Fruit fly (Drosophila melanogaster) whole organism, embryonic: ENCODE measurements around the gene Fgop2.

Source experiments
- ATbp ChIP-seq: fragments of 200-800 bp; sonication (Bioruptor generic); optimal IDR thresholded peaks from 2 replicates; lab custom pipeline; 2017; ENCODE audit warnings: missing biosample characterization, mild to moderate bottlenecking, missing genetic modification characterization, missing genetic modification reagents
- Asciz ChIP-seq: fragments of 200-800 bp; sonication (Bioruptor generic); optimal IDR thresholded peaks from 2 replicates; lab custom pipeline; 2017; ENCODE audit warnings: missing biosample characterization, mild to moderate bottlenecking, missing genetic modification characterization, missing genetic modification reagents
- Awh ChIP-seq: fragments of 200-800 bp; sonication (Bioruptor generic); IDR thresholded peaks from 2 replicates; pipeline ENCODE4, ENCODE4 v1.3.6; 2022; ENCODE audit warnings: missing biosample characterization, missing genetic modification characterization
- B-H2 ChIP-seq: fragments of 200-800 bp; sonication (Bioruptor generic); optimal IDR thresholded peaks from 2 replicates; lab custom pipeline; 2018; ENCODE audit warnings: missing biosample characterization, mild to moderate bottlenecking, missing genetic modification characterization
- CG10147 ChIP-seq: fragments of 200-800 bp; sonication (Bioruptor generic); optimal IDR thresholded peaks from 2 replicates; lab custom pipeline; 2019; ENCODE audit warnings: missing biosample characterization, mild to moderate bottlenecking, missing genetic modification characterization, moderate library complexity
- CG10209 ChIP-seq: fragments of 200-800 bp; sonication (Bioruptor generic); optimal IDR thresholded peaks from 3 replicates; lab custom pipeline; 2017; ENCODE audit warnings: missing biosample characterization, mild to moderate bottlenecking, missing genetic modification characterization, missing genetic modification reagents
- CG10267 ChIP-seq: fragments of 200-800 bp; sonication (Bioruptor generic); optimal IDR thresholded peaks from 2 replicates; lab custom pipeline; 2018; ENCODE audit warnings: missing biosample characterization, mild to moderate bottlenecking, missing genetic modification characterization, moderate library complexity
- CG12104 ChIP-seq: fragments of 200-800 bp; sonication (Bioruptor generic); optimal IDR thresholded peaks from 3 replicates; lab custom pipeline; 2016; ENCODE audit warnings: missing biosample characterization, missing genetic modification characterization
- CG12744 ChIP-seq: fragments of 200-800 bp; sonication (Bioruptor generic); optimal IDR thresholded peaks from 2 replicates; lab custom pipeline; 2016; ENCODE audit warnings: missing biosample characterization, missing genetic modification characterization
- CG13123 ChIP-seq: fragments of 200-800 bp; sonication (Bioruptor generic); optimal IDR thresholded peaks from 2 replicates; lab custom pipeline; 2016; ENCODE audit warnings: missing biosample characterization, missing genetic modification characterization
- CG14014 ChIP-seq: fragments of 200-800 bp; sonication (Bioruptor generic); IDR thresholded peaks from 2 replicates; pipeline ENCODE4 v1.3.6; 2022; ENCODE audit warnings: missing biosample characterization, missing genetic modification characterization
- CG17802 ChIP-seq: fragments of 200-800 bp; sonication (Bioruptor generic); optimal IDR thresholded peaks from 2 replicates; lab custom pipeline; 2018; ENCODE audit warnings: missing biosample characterization, mild to moderate bottlenecking, missing genetic modification characterization, moderate library complexity
- CG17912 ChIP-seq: fragments of 200-800 bp; sonication (Bioruptor generic); optimal IDR thresholded peaks from 2 replicates; lab custom pipeline; 2018; ENCODE audit warnings: missing biosample characterization, mild to moderate bottlenecking, missing genetic modification characterization
- CG2678 ChIP-seq: fragments of 200-800 bp; sonication (Bioruptor generic); optimal IDR thresholded peaks from 3 replicates; lab custom pipeline; 2019; ENCODE audit warnings: missing biosample characterization, mild to moderate bottlenecking, missing genetic modification characterization, moderate library complexity
- CG30431 ChIP-seq: fragments of 200-800 bp; sonication (Bioruptor generic); optimal IDR thresholded peaks from 2 replicates; lab custom pipeline; 2017; ENCODE audit warnings: missing biosample characterization, missing genetic modification characterization
- CG32767 ChIP-seq: fragments of 200-800 bp; sonication (Bioruptor generic); IDR thresholded peaks from 2 replicates; pipeline ENCODE4 v1.3.6; 2022; ENCODE audit warnings: missing biosample characterization, missing genetic modification characterization
- CG4360 ChIP-seq: fragments of 200-800 bp; sonication (Bioruptor generic); IDR thresholded peaks from 2 replicates; pipeline ENCODE4 v1.3.6; 2022; ENCODE audit warnings: missing biosample characterization, missing genetic modification characterization
- CG7271 ChIP-seq: fragments of 200-800 bp; sonication (Bioruptor generic); optimal IDR thresholded peaks from 2 replicates; lab custom pipeline; 2018; ENCODE audit warnings: missing biosample characterization, mild to moderate bottlenecking, missing genetic modification characterization, moderate library complexity
- CG7556 ChIP-seq: fragments of 200-800 bp; sonication (Bioruptor generic); optimal IDR thresholded peaks from 2 replicates; lab custom pipeline; 2017; ENCODE audit warnings: missing biosample characterization, mild to moderate bottlenecking, missing genetic modification characterization
- CG7928 ChIP-seq: fragments of 200-800 bp; sonication (Bioruptor generic); optimal IDR thresholded peaks from 2 replicates; lab custom pipeline; 2017; ENCODE audit warnings: missing biosample characterization, mild to moderate bottlenecking, missing genetic modification characterization
- CG9932 ChIP-seq: fragments of 200-800 bp; sonication (Bioruptor generic); IDR thresholded peaks from 2 replicates; pipeline ENCODE4 v1.3.6; 2022; ENCODE audit warnings: missing biosample characterization, missing genetic modification characterization
- D19A ChIP-seq: fragments of 200-800 bp; optimal IDR thresholded peaks from 3 replicates; lab custom pipeline; 2019; ENCODE audit warnings: missing biosample characterization, mild to moderate bottlenecking, missing genetic modification characterization, moderate library complexity
- Dad ChIP-seq: fragments of 200-800 bp; sonication (Bioruptor generic); optimal IDR thresholded peaks from 3 replicates; lab custom pipeline; 2016; ENCODE audit warnings: missing biosample characterization, missing genetic modification characterization
- Deaf1 ChIP-seq: fragments of 200-800 bp; optimal IDR thresholded peaks from 3 replicates; lab custom pipeline; 2019; ENCODE audit warnings: missing biosample characterization, mild to moderate bottlenecking, missing genetic modification characterization, moderate library complexity
- H15 ChIP-seq: fragments of 200-800 bp; sonication (Bioruptor generic); IDR thresholded peaks from 3 replicates; pipeline ENCODE4 v1.3.6; 2022; ENCODE audit warnings: missing biosample characterization, missing genetic modification characterization
- Kr ChIP-seq: fragments of 200-800 bp; sonication (Bioruptor generic); optimal IDR thresholded peaks from 2 replicates; lab custom pipeline; 2017; ENCODE audit warnings: missing biosample characterization, mild to moderate bottlenecking, missing genetic modification characterization
- Lpt ChIP-seq: fragments of >200 bp; optimal IDR thresholded peaks from 2 replicates; lab custom pipeline; 2018; ENCODE audit warnings: missing biosample characterization, missing genetic modification characterization
- MESR4 ChIP-seq: fragments of 200-800 bp; sonication (Bioruptor generic); optimal IDR thresholded peaks from 2 replicates; lab custom pipeline; 2018; ENCODE audit warnings: missing biosample characterization, mild to moderate bottlenecking, missing genetic modification characterization, moderate library complexity
- NFAT ChIP-seq: fragments of 200-800 bp; sonication (Bioruptor generic); IDR thresholded peaks from 2 replicates; pipeline ENCODE4 v1.3.6; 2022; ENCODE audit warnings: missing biosample characterization, missing genetic modification characterization
- Neu2 ChIP-seq: fragments of 200-800 bp; sonication (Bioruptor generic); optimal IDR thresholded peaks from 3 replicates; lab custom pipeline; 2016; ENCODE audit warnings: missing biosample characterization, missing genetic modification characterization, borderline replicate concordance
- Nf-YA ChIP-seq: fragments of 200-800 bp; sonication (Bioruptor generic); IDR thresholded peaks from 2 replicates; pipeline ENCODE4 v1.3.6; 2022; ENCODE audit warnings: missing biosample characterization, missing genetic modification characterization
- Sry-δ ChIP-seq: fragments of 200-800 bp; sonication (Bioruptor generic); optimal IDR thresholded peaks from 2 replicates; lab custom pipeline; 2016; ENCODE audit warnings: missing biosample characterization, missing genetic modification characterization
- Ssrp ChIP-seq: fragments of 200-800 bp; sonication (Bioruptor generic); optimal IDR thresholded peaks from 2 replicates; lab custom pipeline; 2018; ENCODE audit warnings: missing biosample characterization, mild to moderate bottlenecking, missing genetic modification characterization, moderate library complexity
- Tbp ChIP-seq: fragments of >200 bp; optimal IDR thresholded peaks from 2 replicates; lab custom pipeline; 2018; ENCODE audit warnings: missing biosample characterization, missing genetic modification characterization
- ac ChIP-seq: fragments of 200-800 bp; sonication (Bioruptor generic); optimal IDR thresholded peaks from 3 replicates; lab custom pipeline; 2017; ENCODE audit warnings: missing biosample characterization, mild to moderate bottlenecking, missing genetic modification characterization
- ara ChIP-seq: fragments of 200-800 bp; sonication (Bioruptor generic); IDR thresholded peaks from 2 replicates; pipeline ENCODE4 v1.3.6; 2022; ENCODE audit warnings: missing biosample characterization, missing genetic modification characterization
- ato ChIP-seq: fragments of 200-800 bp; sonication (Bioruptor generic); IDR thresholded peaks from 2 replicates; pipeline ENCODE4 v1.3.6; 2022; ENCODE audit warnings: missing biosample characterization, missing genetic modification characterization; ENCODE audit not compliant: partially characterized antibody
- az2 ChIP-seq: fragments of 200-800 bp; sonication (Bioruptor generic); optimal IDR thresholded peaks from 3 replicates; lab custom pipeline; 2016; ENCODE audit warnings: missing biosample characterization, missing genetic modification characterization
- emc ChIP-seq: fragments of 200-800 bp; sonication (Bioruptor generic); optimal IDR thresholded peaks from 2 replicates; lab custom pipeline; 2016; ENCODE audit warnings: missing biosample characterization, missing genetic modification characterization
- eve ChIP-seq, 2 experiments: fragments of >200 bp; optimal IDR thresholded peaks; 2 replicates each; lab custom pipeline; 2017; ENCODE audit warnings: missing biosample characterization in 2 of 2, missing genetic modification characterization in 2 of 2
- h ChIP-seq: fragments of >200 bp; optimal IDR thresholded peaks from 2 replicates; lab custom pipeline; 2017
- kni ChIP-seq: fragments of 200-800 bp; sonication (Bioruptor generic); optimal IDR thresholded peaks from 3 replicates; lab custom pipeline; 2017; ENCODE audit warnings: mild to moderate bottlenecking, missing biosample characterization, missing genetic modification reagents, missing genetic modification characterization
- lbe ChIP-seq: fragments of 200-800 bp; sonication (Bioruptor generic); optimal IDR thresholded peaks from 2 replicates; lab custom pipeline; 2016; ENCODE audit warnings: missing biosample characterization, mild to moderate bottlenecking, missing genetic modification characterization
- pho ChIP-seq: fragments of 200-800 bp; sonication (Bioruptor generic); optimal IDR thresholded peaks from 2 replicates; lab custom pipeline; 2016; ENCODE audit warnings: missing biosample characterization, missing genetic modification characterization
- ranshi ChIP-seq: fragments of 200-800 bp; sonication (Bioruptor generic); IDR thresholded peaks from 2 replicates; pipeline ENCODE4 v1.3.6; 2022; ENCODE audit warnings: missing biosample characterization, missing genetic modification characterization
- sens ChIP-seq: fragments of 200-800 bp; sonication (Bioruptor generic); peaks from one replicate; lab custom pipeline; 2016; ENCODE audit warnings: missing biosample characterization, missing genetic modification characterization
- sisA ChIP-seq: fragments of 200-800 bp; sonication (Bioruptor generic); IDR thresholded peaks from 2 replicates; pipeline ENCODE4 v1.3.6; 2022; ENCODE audit warnings: missing biosample characterization, missing genetic modification characterization
- unc-4 ChIP-seq: fragments of 200-800 bp; sonication (Bioruptor generic); IDR thresholded peaks from 2 replicates; pipeline ENCODE4 v1.3.6; 2022; ENCODE audit warnings: missing biosample characterization, missing genetic modification characterization; ENCODE audit not compliant: partially characterized antibody
- usp ChIP-seq: fragments of >200 bp; optimal IDR thresholded peaks from 2 replicates; lab custom pipeline; 2017; ENCODE audit warnings: missing biosample characterization, missing genetic modification characterization
- wor ChIP-seq: fragments of 200-800 bp; sonication (Bioruptor generic); IDR thresholded peaks from 2 replicates; pipeline ENCODE4 v1.3.6; 2022; ENCODE audit warnings: missing biosample characterization, missing genetic modification characterization
- zfh1 ChIP-seq: fragments of 200-800 bp; sonication (Bioruptor generic); IDR thresholded peaks from 3 replicates; pipeline ENCODE4 v1.3.6; 2022; ENCODE audit warnings: missing biosample characterization, missing genetic modification characterization

Fgop2 gene

dm6 chr2L:6922091-6922753, 22.9 kb downstream of the Fgop2 start (continued):
- peak; percentile 26 for TF ChIP-seq lbe (GFP tag; lab: Kevin White, UChicago)
- TF ChIP-seq CG7556 (GFP tag; lab: Kevin White, UChicago) = peak; percentile 35
- TF ChIP-seq CG32767 (GFP tag; lab: Robert Waterston, UW) = no peak
- no peak for TF ChIP-seq Deaf1
- TF ChIP-seq usp (GFP tag; lab: Kevin White, UChicago) = no peak
- peak; percentile 1 for TF ChIP-seq CG7271 (tag; lab: Kevin White, UChicago)
- TF ChIP-seq az2 (GFP tag; lab: Kevin White, UChicago) = peak; percentile 75
- TF ChIP-seq wor (GFP tag; lab: Robert Waterston, UW) = peak; percentile 47; the same call in 1 of the 2 replicates
- peak; percentile 96 for TF ChIP-seq sens
- TF ChIP-seq Asciz (GFP tag; lab: Kevin White, UChicago) = peak; percentile 78
- peak; percentile 57 for TF ChIP-seq CG10147
- no peak for TF ChIP-seq B-H2 (GFP tag; lab: Kevin White, UChicago)
- peak; percentile 47 for TF ChIP-seq Dad (GFP tag; lab: Kevin White, UChicago)
- peak; percentile 52 for TF ChIP-seq emc (GFP tag; lab: Kevin White, UChicago)
- TF ChIP-seq CG13123 = peak; percentile 19
- TF ChIP-seq CG4360 (GFP tag; lab: Robert Waterston, UW) = peak; percentile 96
- peak; percentile 66 for TF ChIP-seq D19A (tag; lab: Kevin White, UChicago)
- no peak for TF ChIP-seq H15
- TF ChIP-seq CG9932 = no peak
- TF ChIP-seq MESR4 (GFP tag; lab: Kevin White, UChicago) = no peak
- no peak for TF ChIP-seq CG17912
- TF ChIP-seq CG2678 = no peak
- TF ChIP-seq ranshi (GFP tag; lab: Robert Waterston, UW) = no peak; the same call in 1 of the 2 replicates
- TF ChIP-seq ara (GFP tag; lab: Robert Waterston, UW) = no peak; the same call in 1 of the 2 replicates
- TF ChIP-seq Sry-δ (GFP tag; lab: Kevin White, UChicago) = peak; percentile 9
- no peak for TF ChIP-seq ato (GFP tag; lab: Robert Waterston, UW)
- no peak for TF ChIP-seq Awh (GFP tag; lab: Robert Waterston, UW)
- TF ChIP-seq NFAT = no peak
- TF ChIP-seq zfh1 (GFP tag; lab: Robert Waterston, UW) = peak; percentile 85
- no peak for TF ChIP-seq Tbp (GFP tag; lab: Kevin White, UChicago)
- no peak for TF ChIP-seq Lpt
- TF ChIP-seq pho (GFP tag; lab: Kevin White, UChicago) = peak; percentile 50
- peak; percentile 69 for TF ChIP-seq ATbp
- no peak for TF ChIP-seq h (lab: Kevin White, UChicago)
- TF ChIP-seq CG10267 = peak; percentile 69
- TF ChIP-seq CG30431 (GFP tag; lab: Kevin White, UChicago) = no peak
- TF ChIP-seq Ssrp (tag; lab: Kevin White, UChicago) = peak; percentile 69
- TF ChIP-seq Kr = no peak
- peak; percentile 58 for TF ChIP-seq CG12744 (GFP tag; lab: Kevin White, UChicago)
- TF ChIP-seq CG14014 = peak; percentile 84; the same call in 1 of the 2 replicates
- no peak for TF ChIP-seq ac (GFP tag; lab: Kevin White, UChicago)
- no peak for TF ChIP-seq eve (GFP tag; optimal IDR thresholded peaks at IDR 0.05; lab: Kevin White, UChicago)
- peak; percentile 31 for TF ChIP-seq kni (GFP tag; lab: Kevin White, UChicago)
- no peak for TF ChIP-seq CG17802 (tag; lab: Kevin White, UChicago)
- TF ChIP-seq Neu2 (GFP tag; lab: Kevin White, UChicago) = peak; percentile 80
- TF ChIP-seq sisA (GFP tag; lab: Robert Waterston, UW) = no peak; the same call in 1 of the 2 replicates
- TF ChIP-seq unc-4 (GFP tag; lab: Robert Waterston, UW) = no peak
- peak; percentile 1 for TF ChIP-seq CG12104
- 0 out of 2 replicates have a peak, but pooled peaks have one; percentile 29 for TF ChIP-seq Nf-YA (GFP tag; lab: Robert Waterston, UW)
- TF ChIP-seq CG7928 (GFP tag; lab: Kevin White, UChicago) = no peak
- TF ChIP-seq CG10209 (GFP tag; lab: Kevin White, UChicago) = no peak
